Fruit fly (Drosophila melanogaster): ENCODE measurements around the gene CG43797.

DNA sequence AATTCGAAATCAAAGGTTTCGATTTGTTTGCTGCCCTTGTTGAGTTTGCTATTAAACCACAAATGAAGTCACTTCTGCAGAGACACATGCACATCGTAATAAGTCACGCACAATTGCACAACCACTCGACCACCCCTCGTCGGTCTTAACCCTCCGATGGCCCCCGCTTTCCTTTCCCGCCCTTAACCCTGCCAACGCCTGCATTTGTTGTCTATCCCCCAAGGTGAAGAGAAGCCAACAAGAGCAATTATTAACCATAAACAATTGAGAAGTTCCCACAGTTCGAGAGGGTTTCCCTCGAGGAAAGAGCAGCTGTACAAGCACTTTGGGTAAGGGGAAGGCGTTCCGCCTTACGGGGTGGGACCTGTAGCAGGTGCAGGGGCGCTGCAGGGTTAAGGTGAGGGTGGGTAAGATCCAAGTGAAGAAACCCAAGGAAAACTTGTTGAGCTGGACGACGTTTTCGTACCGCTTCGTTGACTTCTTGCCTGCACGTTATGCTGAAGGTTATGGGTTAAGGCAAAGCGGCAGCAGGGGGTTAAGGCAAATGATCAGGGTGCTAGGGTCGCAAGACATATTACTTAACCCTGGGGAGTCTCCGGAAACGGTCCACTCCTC is 23.6 kb downstream of the CG43797 start:
- TF ChIP-seq EcR (GFP tag; optimal IDR thresholded peaks at IDR 0.05) (no peak), CG17806 (tag; optimal IDR thresholded peaks at IDR 0.05) (no peak), rn (GFP tag; IDR thresholded peaks at IDR 0.05) (no peak), CG8159 (tag; optimal IDR thresholded peaks at IDR 0.05) (no peak), CG8301 (tag; optimal IDR thresholded peaks at IDR 0.05) (no peak), CG32121 (GFP tag; IDR thresholded peaks at IDR 0.05) (no peak), CG9948 (tag; optimal IDR thresholded peaks at IDR 0.05) (no peak), Pif1A (GFP tag; optimal IDR thresholded peaks at IDR 0.05) (no peak), Pif1B (GFP tag; optimal IDR thresholded peaks at IDR 0.05) (no peak), CG10348 (GFP tag; IDR thresholded peaks at IDR 0.05) (no peak), Ets98B (GFP tag; IDR thresholded peaks at IDR 0.05) (no peak), Snoo (tag; optimal IDR thresholded peaks at IDR 0.05) (no peak)
